Worm (Caenorhabditis elegans) whole organism, L1 larva: ENCODE results near the gene evl-14.

Experiments
- efl-1 ChIP-seq, 4 experiments: fragments of 150-350 bp; optimal IDR thresholded peaks in 3 of 4; peaks in 1 of 4; 1 replicate in 1 of 4; 2 replicates in 3 of 4; lab custom pipeline; 2014; ENCODE audit warnings: missing biosample characterization in 2 of 4, missing genetic modification characterization in 2 of 4, missing genetic modification reagents in 2 of 4
- snpc-4 ChIP-seq: fragments of 150-350 bp; optimal IDR thresholded peaks from 2 replicates; lab custom pipeline; 2014; ENCODE audit warnings: missing biosample characterization, missing genetic modification characterization

DNA sequence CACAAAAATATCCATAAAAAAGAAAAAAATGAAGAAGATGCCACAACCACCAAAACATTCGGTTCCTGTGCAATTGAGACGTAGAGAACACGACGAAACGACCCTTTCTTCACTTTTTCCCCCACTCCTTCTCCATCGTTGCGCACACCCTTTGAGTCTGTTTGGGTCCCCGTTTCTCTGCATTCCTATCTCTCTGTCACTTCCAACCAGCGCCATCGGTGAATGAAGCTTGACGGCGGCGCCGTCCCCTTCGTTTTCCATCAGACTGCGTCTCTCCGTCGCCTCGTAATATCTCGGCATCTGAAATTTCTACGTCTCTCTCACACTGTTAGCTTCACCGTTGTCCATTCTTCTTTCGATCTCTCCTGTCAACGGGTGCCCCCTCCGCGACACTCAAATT lies 22.7 kb upstream of the evl-14 start:
- TF ChIP-seq snpc-4 (no peak), efl-1 (optimal IDR thresholded peaks at IDR 0.05; lab: Kevin White, UChicago) (peak in 1 of 2 experiments; percentile 48), efl-1 (GFP tag; optimal IDR thresholded peaks at IDR 0.05 in 1 of 2; lab: Kevin White, UChicago) (peak; percentile 19 to 24)
